Worm (Caenorhabditis elegans): Measurements from ENCODE around the gene F55G11.6.

DNA sequence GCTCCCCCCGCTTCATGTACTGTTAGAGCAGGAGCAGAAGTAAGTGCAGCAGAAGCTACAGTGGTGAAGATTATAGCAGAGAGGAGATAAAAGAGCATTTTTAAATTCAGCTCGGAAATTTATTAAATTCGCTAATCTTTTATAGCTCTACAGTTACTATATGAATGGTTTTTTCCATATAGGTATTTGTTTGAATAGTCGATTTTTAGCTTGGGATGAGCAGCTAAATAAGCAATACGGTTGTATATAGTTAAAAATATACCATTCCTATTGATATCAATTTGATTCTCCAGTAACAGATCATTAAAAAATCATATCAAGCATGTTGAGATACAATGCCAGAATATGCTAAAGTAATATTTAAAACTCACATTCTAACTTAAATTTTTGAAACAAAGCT, 31.2 kb upstream of the F55G11.6 start, which contains the start of gene srlf-5:
- TF ChIP-seq aly-2 (tag; optimal IDR thresholded peaks at IDR 0.05) (no peak), ama-1 (optimal IDR thresholded peaks at IDR 0.05) (no peak), elt-3 (tag; optimal IDR thresholded peaks at IDR 0.05) (no peak), mab-5 (tag; optimal IDR thresholded peaks at IDR 0.05) (no peak), elt-1 (tag; optimal IDR thresholded peaks at IDR 0.05) (no peak), nhr-77 (tag; optimal IDR thresholded peaks at IDR 0.05) (no peak), nhr-11 (tag; optimal IDR thresholded peaks at IDR 0.05) (no peak), lin-39 (tag; optimal IDR thresholded peaks at IDR 0.05) (no peak)

Measured in whole organism, L2 larva.